Fruit fly (Drosophila melanogaster): ENCODE results near the gene CG14968.

Gene CG14968

DNA sequence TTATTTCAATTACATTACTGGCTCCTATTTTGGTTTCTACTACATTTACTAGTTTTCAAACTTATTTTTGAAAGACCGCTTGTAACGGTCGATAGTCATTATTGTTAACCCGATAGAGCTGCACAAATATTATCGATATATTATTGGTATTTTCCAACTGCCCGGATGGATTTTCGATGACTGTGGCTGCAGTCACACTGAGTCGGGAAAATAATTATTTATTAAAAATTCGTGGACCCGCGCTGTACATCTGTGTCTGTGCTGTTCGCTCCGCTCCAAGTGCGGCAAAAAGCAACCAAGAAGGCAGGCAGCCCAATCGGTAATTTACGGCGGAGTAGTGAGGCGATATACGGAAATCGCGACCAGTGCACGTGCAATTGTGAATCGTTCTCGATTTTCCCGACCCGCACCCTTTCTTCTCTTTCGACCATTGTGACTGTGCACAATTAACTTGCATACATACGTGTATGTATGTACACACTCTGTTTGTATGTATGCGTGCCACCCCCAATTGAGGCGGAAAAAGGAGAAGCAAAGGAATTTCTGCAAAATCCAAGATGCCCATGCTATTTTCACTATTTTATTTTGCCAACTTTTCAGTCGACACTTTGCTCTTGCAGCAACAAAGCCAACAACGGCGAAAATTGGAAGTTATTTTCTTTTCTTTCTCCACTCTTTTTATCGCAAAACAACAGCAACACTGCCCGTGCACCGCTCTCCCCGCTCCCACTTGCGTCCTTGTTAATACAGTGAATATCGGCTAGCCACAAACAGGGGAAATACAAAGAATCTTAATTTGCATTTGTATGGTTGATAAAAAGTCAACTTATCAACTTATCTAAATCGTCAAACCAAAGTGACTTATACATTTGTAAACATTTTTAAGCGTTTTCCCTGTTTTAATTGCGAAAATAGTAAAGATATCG lies 885 bp upstream of the CG14968 start, which contains the start of gene ZnT63C (continued):
- TF ChIP-seq br (optimal IDR thresholded peaks at IDR 0.05), result no peak
- peak; percentile 23; the same call in 1 of the 2 replicates for TF ChIP-seq Drgx (GFP tag; IDR thresholded peaks at IDR 0.05)
- TF ChIP-seq dpn (GFP tag; optimal IDR thresholded peaks at IDR 0.05), result no peak
- TF ChIP-seq CTCF (GFP tag; optimal IDR thresholded peaks at IDR 0.05), result peak; percentile 2
- TF ChIP-seq CG11560 (tag; IDR thresholded peaks at IDR 0.05), result no peak
- TF ChIP-seq CG10147 (GFP tag; optimal IDR thresholded peaks at IDR 0.05), result no peak
- no peak for TF ChIP-seq cas (GFP tag; IDR thresholded peaks at IDR 0.05)
- no peak for TF ChIP-seq CG1024 (GFP tag; IDR thresholded peaks at IDR 0.05)
- no peak for TF ChIP-seq Ptx1 (GFP tag; IDR thresholded peaks at IDR 0.05)
- no peak for TF ChIP-seq Eip74EF (GFP tag; optimal IDR thresholded peaks at IDR 0.05)
- no peak for TF ChIP-seq Dip3 (GFP tag; optimal IDR thresholded peaks at IDR 0.05)
- no peak for TF ChIP-seq abd-A (tag; optimal IDR thresholded peaks at IDR 0.05)
- TF ChIP-seq wek (GFP tag; optimal IDR thresholded peaks at IDR 0.05), result peak; percentile 6
- TF ChIP-seq Poxn (GFP tag; IDR thresholded peaks at IDR 0.05), result no peak
- TF ChIP-seq CG14860 (GFP tag; IDR thresholded peaks at IDR 0.05; ENCODE audit: partially characterized antibody), result peak; percentile 88
- no peak for TF ChIP-seq al (GFP tag; IDR thresholded peaks at IDR 0.05)
- no peak for TF ChIP-seq gce (GFP tag; IDR thresholded peaks at IDR 0.05)
- TF ChIP-seq rib (GFP tag; IDR thresholded peaks at IDR 0.05), result 0 out of 2 replicates have a peak, but pooled peaks have one; percentile 16
- peak; percentile 89 for TF ChIP-seq chinmo (GFP tag; IDR thresholded peaks at IDR 0.05; ENCODE audit: partially characterized antibody)
- TF ChIP-seq CG32767 (GFP tag; IDR thresholded peaks at IDR 0.05), result peak; percentile 40; the same call in 1 of the 2 replicates
- TF ChIP-seq CG8290 (GFP tag; optimal IDR thresholded peaks at IDR 0.05), result no peak
- peak in 1 of 2 experiments; percentile 30 for TF ChIP-seq CG8290 (tag; optimal IDR thresholded peaks at IDR 0.05)
- TF ChIP-seq Hand (GFP tag; optimal IDR thresholded peaks at IDR 0.05), result no peak
- no peak for TF ChIP-seq pho (GFP tag; optimal IDR thresholded peaks at IDR 0.05)
- no peak for TF ChIP-seq dan (GFP tag; IDR thresholded peaks at IDR 0.05)
- TF ChIP-seq hb (GFP tag; IDR thresholded peaks at IDR 0.05; ENCODE audit: partially characterized antibody), result peak; percentile 79
- TF ChIP-seq sens-2 (GFP tag; IDR thresholded peaks at IDR 0.05), result no peak
- no peak; the same call in 1 of the 2 replicates for TF ChIP-seq klu (GFP tag; IDR thresholded peaks at IDR 0.05)
- TF ChIP-seq CG11723 (GFP tag; optimal IDR thresholded peaks at IDR 0.05), result no peak
- 0 out of 2 replicates have a peak, but pooled peaks have one; percentile 35 for TF ChIP-seq bowl (GFP tag; IDR thresholded peaks at IDR 0.05)
- TF ChIP-seq CG30020 (tag; optimal IDR thresholded peaks at IDR 0.05), result peak; percentile 18
- 0 out of 2 replicates have a peak, but pooled peaks have one; percentile 24 for TF ChIP-seq CG17328 (GFP tag; IDR thresholded peaks at IDR 0.05)
- TF ChIP-seq Ravus (GFP tag; IDR thresholded peaks at IDR 0.05), result no peak
- peak; percentile 1 for TF ChIP-seq pros (GFP tag; optimal IDR thresholded peaks at IDR 0.05)
- TF ChIP-seq unc-4 (GFP tag; IDR thresholded peaks at IDR 0.05; ENCODE audit: partially characterized antibody), result peak; percentile 78
- TF ChIP-seq salm (tag; optimal IDR thresholded peaks at IDR 0.05), result no peak
- TF ChIP-seq CG4404 (GFP tag; IDR thresholded peaks at IDR 0.05), result no peak
- no peak for TF ChIP-seq p53 (GFP tag; optimal IDR thresholded peaks at IDR 0.05)
- TF ChIP-seq CG30431 (GFP tag; optimal IDR thresholded peaks at IDR 0.05), result no peak
- TF ChIP-seq B-H2 (GFP tag; optimal IDR thresholded peaks at IDR 0.05), result no peak
- no peak for TF ChIP-seq CG10366 (GFP tag; IDR thresholded peaks at IDR 0.05)
- peak; percentile 79 for TF ChIP-seq Med (GFP tag)
- TF ChIP-seq tll (GFP tag; optimal IDR thresholded peaks at IDR 0.05), result no peak
- no peak for TF ChIP-seq CG1832 (GFP tag; optimal IDR thresholded peaks at IDR 0.05)
- TF ChIP-seq Trl (optimal IDR thresholded peaks at IDR 0.05), result no peak
- no peak for TF ChIP-seq Trl (GFP tag; optimal IDR thresholded peaks at IDR 0.05)
- TF ChIP-seq CG6765 (GFP tag; optimal IDR thresholded peaks at IDR 0.05), result no peak
- TF ChIP-seq repo (GFP tag; optimal IDR thresholded peaks at IDR 0.05), result no peak
- TF ChIP-seq tgo (GFP tag; IDR thresholded peaks at IDR 0.05), result no peak
- peak; percentile 92 for TF ChIP-seq MESR4 (GFP tag; optimal IDR thresholded peaks at IDR 0.05)

Measured in whole organism, embryonic.